Worm (Caenorhabditis elegans) whole organism, L1 larva: Measurements from ENCODE around the gene F53A2.1.
A peak's percentile ranks its signal among the peaks of the same experiment; 100 is the strongest.

Experiments used
- blmp-1 ChIP-seq: fragments of 150-350 bp; optimal IDR thresholded peaks from 2 replicates; lab custom pipeline; 2014; ENCODE audit warnings: missing biosample characterization, missing genetic modification characterization
- ces-1 ChIP-seq: fragments of 150-350 bp; optimal IDR thresholded peaks from 2 replicates; lab custom pipeline; 2014; ENCODE audit warnings: missing biosample characterization, missing genetic modification reagents, missing genetic modification characterization
- fkh-8 ChIP-seq: sonication (generic microtip); optimal IDR thresholded peaks from 2 replicates; lab custom pipeline; 2016; ENCODE audit warnings: mild to moderate bottlenecking, missing genetic modification characterization, missing compliant biosample characterization
- lin-15B ChIP-seq: fragments of 150-350 bp; sonication (generic microtip); optimal IDR thresholded peaks from 3 replicates; lab custom pipeline; 2014; ENCODE audit warnings: missing biosample characterization, missing genetic modification characterization
- ztf-11 ChIP-seq, 2 experiments: sonication (generic microtip); optimal IDR thresholded peaks; 2 replicates each; lab custom pipeline; 2016 to 2017; ENCODE audit warnings: missing genetic modification characterization in 2 of 2, missing biosample characterization in 1 of 2, missing compliant biosample characterization in 1 of 2
- ztf-4 ChIP-seq: fragments of 150-350 bp; optimal IDR thresholded peaks from 2 replicates; lab custom pipeline; 2014; ENCODE audit warnings: missing biosample characterization, missing genetic modification characterization

The F53A2.1 gene

DNA sequence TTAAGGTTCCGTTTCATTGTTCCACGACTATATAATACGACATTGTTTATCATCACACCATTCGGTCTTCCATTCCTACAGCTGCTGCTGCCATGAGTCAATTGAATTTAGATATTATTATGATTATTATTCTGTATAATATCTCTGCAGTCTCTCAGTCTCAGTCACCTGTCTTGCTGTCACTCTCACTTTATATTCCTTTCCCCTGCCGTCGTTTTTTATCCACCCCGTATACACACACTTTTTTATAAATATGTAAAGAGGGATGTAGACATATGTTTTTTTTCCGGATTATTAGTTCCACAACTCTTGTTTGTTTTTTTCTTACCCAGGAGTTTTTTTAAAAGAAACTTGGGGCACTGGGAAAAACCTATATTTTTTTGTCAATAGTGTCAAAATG lies 52.4 kb downstream of the F53A2.1 start:
- TF ChIP-seq blmp-1 (tag; lab: Kevin White, UChicago) (peak; percentile 74), ces-1 (GFP tag; lab: Kevin White, UChicago) (no peak), ztf-11 (tag; optimal IDR thresholded peaks at IDR 0.05; lab: Kevin White, UChicago) (no peak), fkh-8 (peak; percentile 15), ztf-4 (tag; lab: Kevin White, UChicago) (no peak), lin-15B (tag; lab: Kevin White, UChicago) (no peak)
- TF ChIP-seq, all 84 proteins: peak for 2
